Worm (Caenorhabditis elegans) whole organism, late embryonic: ENCODE results near the gene flp-15.

ENCODE experiments used
- K09A11.1 ChIP-seq: sonication (generic microtip); optimal IDR thresholded peaks from 2 replicates; lab custom pipeline; 2017; ENCODE audit warnings: antibody characterized with exemption, mild to moderate bottlenecking, missing genetic modification characterization, missing compliant biosample characterization; ENCODE audit not compliant: insufficient read depth
- T23F11.4 ChIP-seq: fragments of 200-800 bp; sonication (Bioruptor generic); optimal IDR thresholded peaks from 2 replicates; lab custom pipeline; 2018; ENCODE audit warnings: mild to moderate bottlenecking, missing genetic modification characterization, missing compliant biosample characterization
- ama-1 ChIP-seq: fragments of 150-350 bp; optimal IDR thresholded peaks from 2 replicates; lab custom pipeline; 2014
- ceh-19 ChIP-seq: fragments of 200-800 bp; sonication (Bioruptor generic); optimal IDR thresholded peaks from 2 replicates; lab custom pipeline; 2018; ENCODE audit warnings: mild to moderate bottlenecking, missing genetic modification characterization, missing compliant biosample characterization
- ceh-31 ChIP-seq: sonication (generic microtip); optimal IDR thresholded peaks from 2 replicates; lab custom pipeline; 2016; ENCODE audit warnings: missing genetic modification characterization, missing compliant biosample characterization
- ceh-34 ChIP-seq: sonication (generic microtip); optimal IDR thresholded peaks from 2 replicates; lab custom pipeline; 2016; ENCODE audit warnings: mild to moderate bottlenecking, missing genetic modification characterization, missing compliant biosample characterization
- ceh-48 ChIP-seq: sonication (generic microtip); optimal IDR thresholded peaks from 2 replicates; lab custom pipeline; 2016; ENCODE audit warnings: missing genetic modification characterization, inconsistent platforms, missing compliant biosample characterization
- ceh-9 ChIP-seq: sonication (generic microtip); optimal IDR thresholded peaks from 2 replicates; lab custom pipeline; 2016; ENCODE audit warnings: mild to moderate bottlenecking, missing genetic modification characterization, inconsistent platforms, missing compliant biosample characterization
- che-1 ChIP-seq: sonication (generic microtip); optimal IDR thresholded peaks from 2 replicates; lab custom pipeline; 2016; ENCODE audit warnings: mild to moderate bottlenecking, missing genetic modification characterization, missing compliant biosample characterization
- dmd-4 ChIP-seq: sonication (generic microtip); optimal IDR thresholded peaks from 2 replicates; lab custom pipeline; 2016; ENCODE audit warnings: borderline replicate concordance, missing genetic modification characterization, missing compliant biosample characterization
- elt-4 ChIP-seq: sonication (generic microtip); optimal IDR thresholded peaks from 2 replicates; lab custom pipeline; 2016; ENCODE audit warnings: missing genetic modification characterization, missing compliant biosample characterization
- ets-4 ChIP-seq: sonication (generic microtip); optimal IDR thresholded peaks from 2 replicates; lab custom pipeline; 2016; ENCODE audit warnings: missing genetic modification characterization, missing compliant biosample characterization
- eyg-1 ChIP-seq: sonication (generic microtip); optimal IDR thresholded peaks from 2 replicates; lab custom pipeline; 2016; ENCODE audit warnings: missing genotype, missing genetic modification characterization, missing compliant biosample characterization
- fkh-10 ChIP-seq: fragments of 150-350 bp; optimal IDR thresholded peaks from 2 replicates; lab custom pipeline; 2014; ENCODE audit warnings: missing biosample characterization, missing genetic modification reagents, missing genetic modification characterization
- gmeb-2 ChIP-seq: sonication (generic microtip); optimal IDR thresholded peaks from 2 replicates; lab custom pipeline; 2016; ENCODE audit warnings: missing genetic modification characterization, inconsistent platforms, missing compliant biosample characterization
- hlh-13 ChIP-seq: fragments of 200-800 bp; sonication (Bioruptor generic); optimal IDR thresholded peaks from 2 replicates; lab custom pipeline; 2018; ENCODE audit warnings: mild to moderate bottlenecking, missing genetic modification characterization, missing compliant biosample characterization
- hlh-6 ChIP-seq: sonication (generic microtip); optimal IDR thresholded peaks from 2 replicates; lab custom pipeline; 2016; ENCODE audit warnings: missing genotype, missing genetic modification characterization, missing compliant biosample characterization
- lim-6 ChIP-seq: sonication (generic microtip); optimal IDR thresholded peaks from 2 replicates; lab custom pipeline; 2016; ENCODE audit warnings: missing genetic modification characterization, missing compliant biosample characterization
- madf-2 ChIP-seq: sonication (generic microtip); optimal IDR thresholded peaks from 2 replicates; lab custom pipeline; 2017; ENCODE audit warnings: missing genetic modification characterization, missing compliant biosample characterization
- mec-3 ChIP-seq: sonication (generic microtip); optimal IDR thresholded peaks from 2 replicates; lab custom pipeline; 2016; ENCODE audit warnings: borderline replicate concordance, missing genetic modification characterization, missing compliant biosample characterization
- npax-4 ChIP-seq: sonication (generic microtip); optimal IDR thresholded peaks from 2 replicates; lab custom pipeline; 2016; ENCODE audit warnings: missing genetic modification characterization, missing compliant biosample characterization
- pag-3 ChIP-seq: sonication (generic microtip); optimal IDR thresholded peaks from 2 replicates; lab custom pipeline; 2016; ENCODE audit warnings: missing compliant biosample characterization, missing genetic modification characterization, borderline replicate concordance
- pat-9 ChIP-seq: fragments of 200-800 bp; sonication (Bioruptor generic); optimal IDR thresholded peaks from 2 replicates; lab custom pipeline; 2018; ENCODE audit warnings: mild to moderate bottlenecking, missing genetic modification characterization, moderate library complexity, missing compliant biosample characterization
- pax-1 ChIP-seq: fragments of 150-350 bp; optimal IDR thresholded peaks from 2 replicates; lab custom pipeline; 2014; ENCODE audit warnings: missing biosample characterization, missing genetic modification characterization
- pha-2 ChIP-seq: sonication (generic microtip); optimal IDR thresholded peaks from 2 replicates; lab custom pipeline; 2017; ENCODE audit warnings: mild to moderate bottlenecking, missing genetic modification characterization, missing compliant biosample characterization
- pha-4 ChIP-seq: fragments of 150-350 bp; optimal IDR thresholded peaks from 2 replicates; lab custom pipeline; 2018; ENCODE audit warnings: missing biosample characterization, missing genetic modification reagents, missing genetic modification characterization
- ref-2 ChIP-seq: sonication (generic microtip); optimal IDR thresholded peaks from 2 replicates; lab custom pipeline; 2016; ENCODE audit warnings: missing genetic modification characterization, missing compliant biosample characterization
- syd-9 ChIP-seq: sonication (generic microtip); optimal IDR thresholded peaks from 2 replicates; lab custom pipeline; 2016; ENCODE audit warnings: mild to moderate bottlenecking, missing genetic modification characterization, moderate library complexity, missing compliant biosample characterization
- tbx-2 ChIP-seq: sonication (generic microtip); optimal IDR thresholded peaks from 2 replicates; lab custom pipeline; 2016; ENCODE audit warnings: missing genetic modification characterization, missing compliant biosample characterization
- ttx-3 ChIP-seq: sonication (generic microtip); optimal IDR thresholded peaks from 2 replicates; lab custom pipeline; 2016; ENCODE audit warnings: missing genetic modification reagents, missing genetic modification characterization, missing compliant biosample characterization
- unc-42 ChIP-seq: sonication (generic microtip); optimal IDR thresholded peaks from 2 replicates; lab custom pipeline; 2016; ENCODE audit warnings: missing genotype, missing genetic modification characterization, missing compliant biosample characterization
- unc-55 ChIP-seq: sonication (generic microtip); optimal IDR thresholded peaks from 2 replicates; lab custom pipeline; 2017; ENCODE audit warnings: missing biosample characterization, missing genetic modification reagents, missing genetic modification characterization
- unc-86 ChIP-seq: sonication (generic microtip); optimal IDR thresholded peaks from 2 replicates; lab custom pipeline; 2016; ENCODE audit warnings: missing genetic modification characterization, missing compliant biosample characterization

The flp-15 gene

DNA sequence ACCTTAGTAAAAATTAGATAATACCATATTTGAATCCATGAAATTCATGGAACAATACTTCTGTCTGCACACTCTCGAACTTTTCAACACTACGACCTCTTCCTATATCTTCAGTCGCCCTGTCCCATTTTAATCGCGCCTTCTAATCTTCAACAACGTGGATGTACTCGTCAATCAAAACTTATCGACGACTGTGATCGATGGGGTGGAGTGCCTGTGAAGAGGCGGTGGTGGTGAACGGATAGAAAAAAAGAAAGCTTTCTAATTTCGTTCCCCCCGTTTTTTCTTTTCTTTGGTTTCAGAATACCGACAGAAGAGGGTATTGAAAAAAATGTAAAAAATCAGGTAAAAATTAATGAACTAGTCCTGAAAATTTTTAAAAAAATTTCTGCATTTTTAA lies 8.6 kb downstream of the flp-15 start:
- TF ChIP-seq dmd-4 (tag; lab: Kevin White, UChicago) (no peak), unc-55 (peak; percentile 33)
- TF ChIP-seq, all 69 proteins: peak for 1

DNA sequence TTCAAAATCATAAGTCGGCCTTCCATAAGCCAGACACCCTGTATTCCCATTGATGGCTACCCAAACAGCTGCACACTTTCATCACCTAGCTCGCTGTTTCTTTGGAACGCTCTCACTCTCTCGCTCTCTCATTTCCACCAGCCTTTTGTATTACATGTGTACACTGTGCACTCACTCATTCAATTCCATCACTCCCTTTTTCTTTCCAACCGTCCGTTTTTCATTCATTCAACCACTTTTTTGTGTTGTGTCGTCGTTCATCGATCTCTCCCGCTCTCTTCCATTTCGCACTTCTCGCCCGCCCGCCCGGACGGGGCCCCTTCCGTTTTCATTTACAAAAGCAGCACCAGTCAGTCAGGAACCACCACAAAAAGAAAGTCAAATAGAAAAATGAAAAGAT lies 9.7 kb downstream of the flp-15 start:
- peak; percentile 24 for TF ChIP-seq pha-2
- peak; percentile 33 for TF ChIP-seq tbx-2 (tag; lab: Kevin White, UChicago)
- peak; percentile 24 for TF ChIP-seq ets-4 (tag; lab: Kevin White, UChicago)
- TF ChIP-seq ama-1: no peak
- TF ChIP-seq, all 69 proteins: peak for 3

- TF ChIP-seq unc-42 (tag; lab: Kevin White, UChicago) (no peak), ttx-3 (tag; lab: Kevin White, UChicago) (no peak), fkh-10 (GFP tag; lab: Kevin White, UChicago) (no peak), pag-3 (tag; lab: Kevin White, UChicago) (no peak), lim-6 (no peak)
Observed at ce11 chrIII:13656680-13657079, 11.0 kb downstream of the flp-15 start.

DNA sequence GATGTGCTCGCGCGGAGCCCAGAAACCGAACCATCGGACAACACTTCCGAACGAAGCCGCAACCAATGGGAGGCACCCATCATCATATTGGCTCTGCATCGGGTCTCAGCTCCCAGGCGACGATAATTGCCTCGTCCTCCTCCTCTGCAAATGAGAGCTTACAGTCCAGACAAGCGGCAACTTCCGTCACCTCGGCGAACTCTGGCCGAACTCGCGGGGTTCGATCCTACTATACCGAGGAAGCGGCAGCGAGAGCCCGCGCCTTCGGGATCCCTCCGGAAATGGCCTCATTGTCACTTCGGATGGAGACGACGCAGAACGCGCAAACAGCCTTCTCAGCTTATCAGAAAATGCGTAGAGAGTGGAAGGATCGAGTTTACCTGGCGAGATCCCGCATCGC lies 12.7 kb downstream of the flp-15 start:
- TF ChIP-seq ceh-19 (GFP tag; lab: Kevin White, UChicago): no peak
- TF ChIP-seq ref-2 (tag; lab: Kevin White, UChicago): peak; percentile 5

DNA sequence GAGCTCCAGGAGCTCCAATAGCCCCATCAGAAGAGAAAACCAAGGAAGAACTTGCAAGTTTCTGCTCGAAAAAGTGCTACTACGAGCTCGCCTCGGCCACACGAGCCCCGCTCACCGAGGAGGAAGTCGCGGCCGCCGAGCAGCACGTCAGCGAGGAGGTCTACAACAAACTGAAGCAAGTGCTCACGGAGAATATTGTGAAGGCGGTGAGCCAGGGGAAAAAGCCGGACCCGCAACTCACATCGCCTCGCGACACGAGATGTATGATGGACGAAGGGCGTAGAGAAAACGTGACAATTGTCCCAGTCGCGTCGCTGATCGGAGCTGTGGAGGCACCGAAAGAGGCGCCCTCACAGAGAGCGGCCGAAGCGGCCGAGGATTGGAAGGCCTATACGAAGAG lies 14.9 kb downstream of the flp-15 start:
- no peak for TF ChIP-seq ceh-31 (tag; lab: Kevin White, UChicago)
- no peak for TF ChIP-seq elt-4 (tag; lab: Kevin White, UChicago)
- no peak for TF ChIP-seq ceh-19 (GFP tag; lab: Kevin White, UChicago)
- TF ChIP-seq pha-4 (tag; lab: Kevin White, UChicago): no peak
- TF ChIP-seq ceh-9: no peak
- TF ChIP-seq pat-9 (tag; lab: Kevin White, UChicago): no peak
- no peak for TF ChIP-seq K09A11.1 (tag; lab: Kevin White, UChicago)
- TF ChIP-seq mec-3: no peak
- no peak for TF ChIP-seq syd-9 (tag; lab: Kevin White, UChicago)
- no peak for TF ChIP-seq hlh-13 (GFP tag; lab: Kevin White, UChicago)
- TF ChIP-seq gmeb-2: no peak

- TF ChIP-seq ceh-48 (tag; lab: Kevin White, UChicago) (no peak), pha-2 (no peak), unc-86 (tag; lab: Kevin White, UChicago) (no peak), pat-9 (tag; lab: Kevin White, UChicago) (no peak), gmeb-2 (no peak), ceh-19 (GFP tag; lab: Kevin White, UChicago) (no peak), tbx-2 (tag; lab: Kevin White, UChicago) (no peak), lim-6 (no peak), ceh-34 (no peak), che-1 (tag; lab: Kevin White, UChicago) (no peak), npax-4 (tag; lab: Kevin White, UChicago) (no peak), ttx-3 (tag; lab: Kevin White, UChicago) (no peak), eyg-1 (tag; lab: Kevin White, UChicago) (no peak), T23F11.4 (GFP tag; lab: Kevin White, UChicago) (no peak), pax-1 (tag; lab: Kevin White, UChicago) (no peak), madf-2 (no peak), hlh-6 (tag; lab: Kevin White, UChicago) (no peak), ref-2 (tag; lab: Kevin White, UChicago) (no peak), mec-3 (no peak)
- TF ChIP-seq, all 69 proteins: peak for 0
Observed at ce11 chrIII:13652010-13652409, 15.6 kb downstream of the flp-15 start.
